Fruit fly (Drosophila melanogaster) whole organism, pupa: Measurements from ENCODE around the gene Qsox4.

ENCODE experiments used
- CG10348 ChIP-seq: fragments of 200-800 bp; sonication (Bioruptor generic); IDR thresholded peaks from 2 replicates; pipeline ENCODE4 v1.3.6; 2022; ENCODE audit warnings: missing biosample characterization, missing genetic modification characterization
- CG12605 ChIP-seq: fragments of 200-800 bp; sonication (Bioruptor generic); IDR thresholded peaks from 2 replicates; pipeline ENCODE4 v1.3.6; 2022; ENCODE audit warnings: missing biosample characterization, missing genetic modification characterization
- CG13204 ChIP-seq: fragments of 200-800 bp; sonication (Bioruptor generic); optimal IDR thresholded peaks from 2 replicates; lab custom pipeline; 2018; ENCODE audit warnings: missing biosample characterization, mild to moderate bottlenecking, missing genetic modification characterization, moderate library complexity
- CG14655 ChIP-seq: fragments of 200-800 bp; sonication (Bioruptor generic); optimal IDR thresholded peaks from 3 replicates; lab custom pipeline; 2017; ENCODE audit warnings: mild to moderate bottlenecking, missing biosample characterization, missing genetic modification reagents, missing genetic modification characterization
- CG15710 ChIP-seq: fragments of 200-800 bp; sonication (Bioruptor generic); optimal IDR thresholded peaks from 2 replicates; lab custom pipeline; 2018; ENCODE audit warnings: missing biosample characterization, mild to moderate bottlenecking, missing genetic modification characterization, moderate library complexity
- CG17806 ChIP-seq: fragments of 200-800 bp; sonication (Bioruptor generic); optimal IDR thresholded peaks from 2 replicates; lab custom pipeline; 2018; ENCODE audit warnings: missing biosample characterization, mild to moderate bottlenecking, missing genetic modification characterization, moderate library complexity
- CG32121 ChIP-seq: fragments of 200-800 bp; sonication (Bioruptor generic); IDR thresholded peaks from 2 replicates; pipeline ENCODE4 v1.3.6; 2022; ENCODE audit warnings: missing biosample characterization, missing genetic modification characterization
- CG34367 ChIP-seq: fragments of 200-800 bp; sonication (Bioruptor generic); optimal IDR thresholded peaks from 2 replicates; lab custom pipeline; 2018; ENCODE audit warnings: missing biosample characterization, mild to moderate bottlenecking, missing genetic modification characterization
- CG4496 ChIP-seq: fragments of 200-800 bp; sonication (Bioruptor generic); IDR thresholded peaks from 3 replicates; pipeline ENCODE4 v1.3.6; 2022; ENCODE audit warnings: missing biosample characterization, missing genetic modification characterization
- CG8159 ChIP-seq: fragments of 200-800 bp; sonication (Bioruptor generic); optimal IDR thresholded peaks from 3 replicates; lab custom pipeline; 2018; ENCODE audit warnings: missing biosample characterization, mild to moderate bottlenecking, missing genetic modification characterization, moderate library complexity
- CG8301 ChIP-seq: fragments of 200-800 bp; sonication (Bioruptor generic); optimal IDR thresholded peaks from 2 replicates; lab custom pipeline; 2018; ENCODE audit warnings: missing biosample characterization, mild to moderate bottlenecking, missing genetic modification characterization
- CG9948 ChIP-seq: fragments of 200-800 bp; sonication (Bioruptor generic); optimal IDR thresholded peaks from 2 replicates; lab custom pipeline; 2018; ENCODE audit warnings: missing biosample characterization, mild to moderate bottlenecking, missing genetic modification characterization, moderate library complexity
- D1 ChIP-seq: fragments of 200-800 bp; sonication (Bioruptor generic); optimal IDR thresholded peaks from 2 replicates; lab custom pipeline; 2018; ENCODE audit warnings: missing biosample characterization, mild to moderate bottlenecking, missing genetic modification characterization, moderate library complexity
- EcR ChIP-seq: fragments of 200-800 bp; sonication (Bioruptor generic); optimal IDR thresholded peaks from 3 replicates; lab custom pipeline; 2019; ENCODE audit warnings: missing biosample characterization, missing genetic modification characterization, mild to moderate bottlenecking, moderate library complexity, missing genetic modification reagents
- Ets98B ChIP-seq: fragments of 200-800 bp; sonication (Bioruptor generic); IDR thresholded peaks from 2 replicates; pipeline ENCODE4 v1.3.6; 2022; ENCODE audit warnings: missing biosample characterization, missing genetic modification characterization
- Pif1A ChIP-seq: fragments of 200-800 bp; sonication (Bioruptor generic); optimal IDR thresholded peaks from 3 replicates; lab custom pipeline; 2016; ENCODE audit warnings: missing biosample characterization, missing genetic modification characterization
- Pif1B ChIP-seq: fragments of 200-800 bp; sonication (Bioruptor generic); optimal IDR thresholded peaks from 3 replicates; lab custom pipeline; 2016; ENCODE audit warnings: missing biosample characterization, missing genetic modification characterization
- Snoo ChIP-seq: fragments of 200-800 bp; sonication (Bioruptor generic); optimal IDR thresholded peaks from 3 replicates; lab custom pipeline; 2017; ENCODE audit warnings: missing biosample characterization, mild to moderate bottlenecking, missing genetic modification characterization, inconsistent platforms
- fd96Ca ChIP-seq: fragments of 200-800 bp; sonication (Bioruptor generic); IDR thresholded peaks from 3 replicates; pipeline ENCODE4 v1.3.6; 2022; ENCODE audit warnings: missing biosample characterization, missing genetic modification characterization
- gl ChIP-seq: fragments of 200-800 bp; sonication (Bioruptor generic); optimal IDR thresholded peaks from 2 replicates; lab custom pipeline; 2018; ENCODE audit warnings: missing biosample characterization, mild to moderate bottlenecking, missing genetic modification characterization
- rn ChIP-seq: fragments of 200-800 bp; sonication (Bioruptor generic); IDR thresholded peaks from 2 replicates; pipeline ENCODE4 v1.3.6; 2022; ENCODE audit warnings: missing biosample characterization, missing genetic modification characterization

Qsox4 gene

DNA sequence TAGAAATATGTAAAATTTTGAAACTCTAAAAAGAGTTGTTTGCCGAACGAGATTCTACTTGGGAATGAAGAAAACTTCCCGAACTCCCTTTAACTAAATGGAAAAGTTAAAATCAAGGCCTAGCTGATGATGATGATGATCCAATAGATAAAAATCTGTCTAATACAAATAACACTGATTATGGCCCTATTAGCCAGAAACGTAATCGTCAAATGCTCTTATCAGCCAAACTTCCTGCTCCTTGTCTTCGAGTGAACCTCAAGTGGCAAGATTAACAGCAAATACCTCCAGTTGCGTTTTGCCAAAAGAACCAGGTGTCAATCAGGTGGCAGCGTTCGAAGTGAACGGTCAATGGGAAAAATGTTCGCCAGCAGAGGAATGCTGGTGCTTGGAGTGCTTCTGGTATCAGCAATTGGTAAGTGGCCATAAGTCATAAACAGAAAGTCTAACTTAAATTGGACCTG lies 2.2 kb upstream of the Qsox4 start, which contains the start of the genes CG31468 and Gba1a:
TSS of gene CG31468 (minus strand) at position 51 of the 464 bp plus-strand sequence.
TSS of gene Gba1a (plus strand) at position 318 of the 464 bp plus-strand sequence.
- no peak for TF ChIP-seq Pif1B
- TF ChIP-seq CG13204: no peak

DNA sequence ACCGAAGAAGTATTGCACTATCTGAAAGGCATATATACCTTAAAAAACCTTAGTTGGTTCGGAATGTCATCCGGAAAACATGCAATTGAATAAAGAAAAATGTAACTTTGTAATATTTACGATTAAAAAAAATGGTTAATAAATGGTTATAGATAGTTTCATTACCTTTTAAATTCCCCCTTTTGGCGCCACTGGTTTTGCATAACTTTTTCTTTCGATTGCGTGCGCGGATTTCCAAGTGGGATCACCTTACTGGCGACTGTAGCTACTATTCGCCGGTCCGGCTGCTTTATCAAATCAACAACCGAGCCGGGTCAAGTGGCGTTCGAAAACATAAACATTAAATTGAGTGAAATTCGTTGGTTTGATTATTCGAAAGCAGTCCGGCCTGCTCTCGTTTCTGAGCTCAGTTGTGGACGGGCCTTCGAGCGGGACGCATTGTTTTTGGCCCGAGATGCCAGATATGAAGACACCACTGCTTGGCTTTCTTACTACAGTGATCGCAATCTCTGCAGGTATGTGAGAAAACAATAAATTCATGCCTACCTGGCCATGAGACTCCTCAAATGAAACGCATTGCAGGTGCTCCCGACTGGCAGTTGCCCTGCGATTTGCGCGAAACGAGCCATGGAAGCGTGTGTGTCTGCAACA lies 1.9 kb downstream of the Qsox4 start, which contains the start of gene Gba1b:
TSS of gene Gba1b (plus strand) at position 422 of the 651 bp plus-strand sequence.
- no peak for TF ChIP-seq CG8159 (tag; lab: Kevin White, UChicago)
- no peak for TF ChIP-seq CG34367 (tag; lab: Kevin White, UChicago)
- TF ChIP-seq CG8301 (tag; lab: Kevin White, UChicago): no peak
- TF ChIP-seq CG17806 (tag; lab: Kevin White, UChicago): no peak
- TF ChIP-seq gl: no peak
- TF ChIP-seq Ets98B: no peak
- no peak for TF ChIP-seq Pif1A
- no peak for TF ChIP-seq CG10348 (GFP tag; lab: Robert Waterston, UW)
- TF ChIP-seq Snoo (tag; lab: Kevin White, UChicago): no peak
- TF ChIP-seq CG12605 (GFP tag; lab: Robert Waterston, UW): no peak
- TF ChIP-seq CG32121 (GFP tag; lab: Robert Waterston, UW): no peak
- no peak for TF ChIP-seq CG13204
- no peak for TF ChIP-seq CG4496 (GFP tag; lab: Robert Waterston, UW)

DNA sequence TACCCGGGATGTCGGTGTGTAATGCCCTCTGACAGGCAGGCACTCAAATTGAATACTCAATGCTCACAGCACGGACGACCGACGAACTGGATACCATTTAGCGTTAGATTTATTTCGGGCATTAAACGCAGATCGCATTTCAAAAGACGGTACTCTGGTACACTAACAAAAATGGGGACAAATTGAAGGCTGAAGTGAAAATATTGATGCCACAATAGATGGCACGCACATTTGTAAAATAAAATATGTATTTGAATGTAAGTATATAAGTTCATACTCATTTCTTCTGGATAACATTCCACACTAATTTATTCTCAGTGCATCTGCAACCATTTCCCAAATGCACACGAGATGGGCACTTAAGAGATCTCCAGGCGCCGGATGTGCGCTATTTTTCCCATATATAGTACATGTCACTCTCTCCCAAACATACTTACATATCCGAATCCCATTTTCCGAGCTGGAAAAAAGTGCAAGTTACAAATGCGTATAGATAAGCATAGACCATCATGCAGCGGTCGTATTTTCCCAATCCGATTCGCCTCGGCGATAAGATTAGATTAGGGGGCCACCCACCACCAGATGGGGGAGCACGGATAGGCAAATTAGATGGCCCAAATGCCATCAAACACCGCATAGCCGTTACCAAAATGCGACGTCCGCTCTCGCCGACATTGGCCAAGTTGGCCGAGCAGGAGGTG lies 7.1 kb downstream of the Qsox4 start, which contains the start of gene CG10301:
TSS of gene CG10301 (plus strand) at position 651 of the 701 bp plus-strand sequence.
- TF ChIP-seq CG34367 (tag; lab: Kevin White, UChicago): no peak
- TF ChIP-seq, all 21 proteins: peak for 0

DNA sequence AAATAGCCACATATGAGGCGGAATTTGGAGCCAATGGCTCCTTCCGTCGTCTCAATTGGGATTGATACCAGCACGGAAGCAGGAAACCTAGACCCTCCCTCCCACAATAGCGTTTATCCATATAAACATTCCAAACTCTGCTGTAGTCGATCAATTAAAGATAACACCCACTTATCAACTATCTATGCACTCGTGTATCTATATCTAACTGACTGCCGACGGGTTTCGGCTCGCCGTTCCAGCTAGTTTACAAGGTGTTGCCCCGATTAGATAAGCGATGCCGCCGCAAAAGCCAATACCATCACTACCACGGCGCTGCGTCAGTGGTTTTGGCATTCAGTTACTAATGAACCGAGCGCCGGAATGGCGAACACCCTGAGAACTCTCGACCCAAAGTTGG lies 8.6 kb downstream of the Qsox4 start, which contains the start of gene CG10300:
TSS of gene CG10300 (plus strand) at position 333 of the 400 bp plus-strand sequence.
- TF ChIP-seq gl (no peak), CG17806 (tag; lab: Kevin White, UChicago) (no peak), CG8159 (tag; lab: Kevin White, UChicago) (no peak), rn (GFP tag; lab: Robert Waterston, UW) (no peak), CG15710 (tag; lab: Kevin White, UChicago) (no peak), CG14655 (no peak), EcR (GFP tag; lab: Kevin White, UChicago) (no peak), D1 (tag; lab: Kevin White, UChicago) (no peak), fd96Ca (GFP tag; lab: Robert Waterston, UW) (no peak), CG10348 (GFP tag; lab: Robert Waterston, UW) (no peak), Ets98B (no peak), CG12605 (GFP tag; lab: Robert Waterston, UW) (no peak), CG13204 (no peak), CG9948 (tag; lab: Kevin White, UChicago) (no peak), Pif1A (no peak), CG4496 (GFP tag; lab: Robert Waterston, UW) (no peak), Snoo (tag; lab: Kevin White, UChicago) (no peak), Pif1B (no peak), CG8301 (tag; lab: Kevin White, UChicago) (no peak)

DNA sequence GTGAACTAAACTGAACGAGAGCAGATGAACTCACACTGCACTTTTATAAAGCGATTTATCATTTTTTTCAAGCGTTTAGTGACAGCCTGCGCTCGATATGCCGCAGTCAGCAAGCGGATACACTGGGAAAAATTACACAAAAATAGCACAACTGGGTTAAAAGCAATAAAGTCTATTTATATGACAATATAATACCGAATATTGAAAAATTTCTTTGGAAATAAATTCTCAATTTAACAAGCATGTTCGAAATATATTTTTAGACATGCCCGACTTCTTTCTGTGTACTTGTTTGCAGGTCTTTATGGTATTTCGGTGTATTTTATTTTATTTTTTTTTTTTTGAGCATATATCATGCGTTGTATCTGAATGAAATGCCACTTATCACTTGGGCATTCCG lies 11.3 kb downstream of the Qsox4 start:
- TF ChIP-seq CG8301 (tag; lab: Kevin White, UChicago) (peak; percentile 54), Pif1B (peak; percentile 75), gl (no peak), CG8159 (tag; lab: Kevin White, UChicago) (peak; percentile 74), CG9948 (tag; lab: Kevin White, UChicago) (peak; percentile 53), CG4496 (GFP tag; lab: Robert Waterston, UW) (peak; percentile 85), Ets98B (peak; percentile 36; the same call in 1 of the 2 replicates), CG15710 (tag; lab: Kevin White, UChicago) (peak; percentile 73), EcR (GFP tag; lab: Kevin White, UChicago) (no peak), Pif1A (peak; percentile 76), CG14655 (peak; percentile 51), CG10348 (GFP tag; lab: Robert Waterston, UW) (no peak), CG34367 (tag; lab: Kevin White, UChicago) (peak; percentile 70), Snoo (tag; lab: Kevin White, UChicago) (peak; percentile 78), CG13204 (no peak), CG17806 (tag; lab: Kevin White, UChicago) (peak; percentile 61), CG12605 (GFP tag; lab: Robert Waterston, UW) (peak; percentile 64), fd96Ca (GFP tag; lab: Robert Waterston, UW) (no peak), rn (GFP tag; lab: Robert Waterston, UW) (0 out of 2 replicates have a peak, but pooled peaks have one; percentile 45)

DNA sequence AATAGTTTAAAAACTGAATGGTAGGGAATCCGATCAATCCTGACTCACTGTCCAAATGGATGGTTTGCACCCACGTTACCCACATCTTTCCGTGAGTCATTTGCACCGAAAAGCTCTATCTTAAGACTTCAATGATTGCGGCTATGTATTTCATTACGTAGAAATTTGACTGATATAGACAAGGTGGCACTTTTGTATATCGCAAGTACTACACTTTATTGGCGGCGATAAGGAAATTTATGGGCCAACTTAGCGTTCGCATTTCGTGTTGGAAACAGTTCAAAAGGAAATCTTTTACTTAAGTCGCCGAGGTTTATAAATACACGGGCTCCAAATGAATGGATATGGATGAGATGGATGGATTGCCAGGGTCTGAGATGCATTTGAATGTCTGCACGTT lies 12.3 kb downstream of the Qsox4 start:
- TF ChIP-seq EcR (GFP tag; lab: Kevin White, UChicago): no peak
- no peak for TF ChIP-seq Snoo (tag; lab: Kevin White, UChicago)
- TF ChIP-seq CG34367 (tag; lab: Kevin White, UChicago): no peak
- TF ChIP-seq Ets98B: no peak
- no peak for TF ChIP-seq CG10348 (GFP tag; lab: Robert Waterston, UW)
- no peak for TF ChIP-seq Pif1A
- TF ChIP-seq Pif1B: no peak
- no peak for TF ChIP-seq CG4496 (GFP tag; lab: Robert Waterston, UW)
- no peak for TF ChIP-seq CG9948 (tag; lab: Kevin White, UChicago)
- TF ChIP-seq, all 21 proteins: peak for 0
